Worm (Caenorhabditis elegans) whole organism, L4 larva: ENCODE results near the gene him-3.

Experiments
- R02D3.7 ChIP-seq: fragments of 150-350 bp; sonication (generic microtip); optimal IDR thresholded peaks from 3 replicates; lab custom pipeline; 2014; ENCODE audit warnings: missing biosample characterization, missing genetic modification characterization
- gei-8 ChIP-seq: fragments of 200-800 bp; sonication (Bioruptor generic); optimal IDR thresholded peaks from 2 replicates; lab custom pipeline; 2018; ENCODE audit warnings: mild to moderate bottlenecking, missing genetic modification characterization, missing compliant biosample characterization
- nhr-111 ChIP-seq: fragments of 200-800 bp; sonication (Bioruptor generic); optimal IDR thresholded peaks from 2 replicates; lab custom pipeline; 2018; ENCODE audit warnings: mild to moderate bottlenecking, missing genetic modification characterization, missing compliant biosample characterization
- nhr-237 ChIP-seq: sonication (generic microtip); optimal IDR thresholded peaks from 2 replicates; lab custom pipeline; 2017; ENCODE audit warnings: missing biosample characterization, missing genetic modification characterization
- snpc-4 ChIP-seq: fragments of 150-350 bp; optimal IDR thresholded peaks from 2 replicates; lab custom pipeline; 2014; ENCODE audit warnings: missing biosample characterization, missing genetic modification characterization
- unc-62 ChIP-seq, 3 experiments: fragments of 150-350 bp in 1 of 3; sonication (generic microtip); optimal IDR thresholded peaks in 2 of 3; peaks in 1 of 3; 1 replicate in 1 of 3; 2 replicates in 2 of 3; lab custom pipeline; 2014 to 2017; ENCODE audit warnings: missing biosample characterization in 3 of 3, missing genetic modification characterization in 3 of 3, missing genetic modification reagents in 3 of 3, missing genotype in 1 of 3

- no peak for TF ChIP-seq snpc-4 (tag; lab: Kevin White, UChicago)
- no peak for TF ChIP-seq nhr-237 (tag; lab: Kevin White, UChicago)
- TF ChIP-seq nhr-111 (GFP tag; lab: Kevin White, UChicago) = no peak
- no peak for TF ChIP-seq R02D3.7 (tag; lab: Kevin White, UChicago)
- TF ChIP-seq unc-62 (GFP tag; optimal IDR thresholded peaks at IDR 0.05 in 1 of 2; lab: Kevin White, UChicago) = no peak
- no peak for TF ChIP-seq unc-62 (tag; optimal IDR thresholded peaks at IDR 0.05; lab: Kevin White, UChicago)
- TF ChIP-seq gei-8 (GFP tag; lab: Kevin White, UChicago) = no peak
Measured at ce11 chrIV:7023004-7023403, 45.7 kb downstream of the him-3 start.
